Worm (Caenorhabditis elegans) whole organism, midembryonic: Measurements from ENCODE around the gene snb-6.

ENCODE experiments used
- T22C8.4 ChIP-seq: fragments of 200-800 bp; sonication (Bioruptor generic); IDR thresholded peaks from 2 replicates; pipeline ENCODE4 v1.3.6; 2022; ENCODE audit warnings: missing genetic modification characterization, missing compliant biosample characterization
- cog-1 ChIP-seq: sonication (generic microtip); optimal IDR thresholded peaks from 2 replicates; lab custom pipeline; 2016; ENCODE audit warnings: missing genetic modification characterization, missing compliant biosample characterization
- flt-1 ChIP-seq: fragments of 200-800 bp; sonication (Bioruptor generic); IDR thresholded peaks from 2 replicates; pipeline ENCODE4 v1.3.6; 2022; ENCODE audit warnings: missing genetic modification characterization, missing compliant biosample characterization
- klf-2 ChIP-seq: fragments of 200-800 bp; sonication (Bioruptor generic); conservative IDR thresholded peaks from 2 replicates; pipeline ENCODE4 v1.3.6; 2022; ENCODE audit warnings: missing genetic modification reagents, missing genetic modification characterization, missing compliant biosample characterization
- med-1 ChIP-seq: sonication (generic microtip); optimal IDR thresholded peaks from 2 replicates; lab custom pipeline; 2017; ENCODE audit warnings: missing genetic modification characterization, mild to moderate bottlenecking, missing compliant biosample characterization, antibody characterized with exemption, missing genetic modification reagents; ENCODE audit not compliant: insufficient read depth
- ref-1 ChIP-seq: fragments of 200-800 bp; sonication (Bioruptor generic); conservative IDR thresholded peaks from 2 replicates; pipeline ENCODE4 v1.3.6; 2022; ENCODE audit warnings: missing genetic modification reagents, missing genetic modification characterization, missing compliant biosample characterization
- tab-1 ChIP-seq: fragments of 200-800 bp; sonication (Bioruptor generic); IDR thresholded peaks from 2 replicates; pipeline ENCODE4 v1.3.6; 2022; ENCODE audit warnings: missing genetic modification characterization, missing compliant biosample characterization
- ztf-23 ChIP-seq: fragments of 200-800 bp; sonication (Bioruptor generic); IDR thresholded peaks from 2 replicates; pipeline ENCODE4 v1.3.6; 2022; ENCODE audit warnings: missing genetic modification reagents, missing genetic modification characterization, missing compliant biosample characterization
- ztf-29 ChIP-seq: fragments of 200-800 bp; sonication (Bioruptor generic); IDR thresholded peaks from 2 replicates; pipeline ENCODE4 v1.3.6; 2022; ENCODE audit warnings: missing genetic modification reagents, missing genetic modification characterization, missing compliant biosample characterization

Gene snb-6

DNA sequence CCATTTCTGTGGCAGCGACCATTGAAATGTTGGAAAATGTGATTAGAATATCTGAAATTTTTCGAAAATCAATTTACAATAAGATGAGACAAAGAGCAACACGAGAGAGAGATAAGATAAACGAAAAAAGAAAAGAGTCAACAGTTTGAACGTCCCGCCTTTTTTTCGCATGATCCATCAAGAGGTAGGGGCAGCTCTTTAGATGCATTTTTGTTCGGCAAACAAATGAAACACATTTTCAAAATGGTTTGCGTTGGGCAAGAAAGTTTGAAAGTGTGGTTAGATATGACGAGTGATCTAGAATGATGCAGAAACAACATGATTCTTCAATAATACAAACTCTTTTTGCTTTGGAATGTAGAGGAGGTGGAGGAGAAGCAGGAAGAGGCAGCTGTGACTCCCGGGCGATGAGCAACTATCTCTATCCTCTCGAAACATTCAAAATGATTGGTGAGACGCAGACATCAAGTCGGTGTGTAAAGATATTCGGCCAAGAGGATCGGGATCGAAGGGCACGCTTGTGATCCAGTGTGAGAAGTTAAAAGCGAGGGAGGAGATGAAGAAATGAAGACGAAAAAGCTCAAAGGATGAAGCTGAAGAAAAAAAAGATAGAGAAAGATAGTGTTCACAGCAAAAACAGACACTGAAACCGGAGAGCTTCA lies 14.9 kb downstream of the snb-6 start, which contains the start of gene F46C5.6:
Gene F46C5.6 (minus strand): TSS at position 51 of the 662 bp plus-strand sequence.
- TF ChIP-seq cog-1 (tag; lab: Kevin White, UChicago) = no peak
- TF ChIP-seq klf-2 = no peak
- TF ChIP-seq ztf-29 (GFP tag; lab: Robert Waterston, UW) = no peak
- no peak for TF ChIP-seq flt-1 (GFP tag; lab: Robert Waterston, UW)
- TF ChIP-seq ref-1 (GFP tag; lab: Robert Waterston, UW) = no peak
- no peak for TF ChIP-seq T22C8.4 (GFP tag; lab: Robert Waterston, UW)
- no peak for TF ChIP-seq tab-1 (GFP tag; lab: Robert Waterston, UW)
- no peak for TF ChIP-seq med-1 (GFP tag; lab: Kevin White, UChicago)
- no peak for TF ChIP-seq ztf-23 (GFP tag; lab: Robert Waterston, UW)

DNA sequence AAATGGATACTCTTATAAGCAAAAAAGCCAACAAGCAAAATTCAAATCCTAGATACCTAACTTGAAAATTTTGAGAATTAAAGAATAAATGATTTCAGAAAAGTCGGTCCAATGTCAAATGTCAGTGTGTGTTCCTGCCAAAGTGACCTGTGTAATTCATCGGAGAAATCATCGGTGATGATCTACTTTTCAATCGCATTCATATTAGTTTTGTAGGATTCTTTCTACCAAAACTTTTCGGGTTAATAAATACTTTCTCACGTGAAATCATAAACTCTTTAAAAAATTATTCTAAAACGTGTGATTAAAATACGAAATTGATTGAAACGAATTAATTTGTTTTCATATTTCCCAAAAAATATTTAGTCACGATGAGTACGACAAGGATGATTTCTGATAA lies 20.5 kb downstream of the snb-6 start, which contains the start of gene F46C5.7:
Gene F46C5.7 (plus strand): TSS at position 301 of the 400 bp plus-strand sequence.
- no peak for TF ChIP-seq klf-2

DNA sequence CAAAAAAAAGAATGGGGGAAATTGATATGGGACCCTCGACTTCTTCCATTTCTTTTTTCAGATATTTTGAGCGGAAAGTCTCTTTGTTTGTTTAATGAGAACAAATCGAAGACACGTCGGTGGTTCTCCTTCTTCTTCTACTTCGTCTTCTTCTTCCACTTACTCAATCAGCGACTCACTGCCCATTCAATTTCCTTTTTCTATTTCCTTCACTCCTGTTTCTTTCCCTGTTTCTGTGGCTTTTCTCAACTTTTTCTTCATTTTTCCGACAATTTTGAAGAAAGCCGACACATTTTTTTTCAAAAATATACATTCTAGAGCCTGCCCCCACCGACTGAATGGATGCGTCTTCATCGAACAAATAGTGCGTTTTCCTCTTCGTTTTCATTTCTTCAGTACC lies 23.6 kb downstream of the snb-6 start, which contains the start of gene F46C5.4:
Gene F46C5.4 (plus strand): TSS at position 222 of the 400 bp plus-strand sequence.
- TF ChIP-seq cog-1 (tag; lab: Kevin White, UChicago) (no peak), med-1 (GFP tag; lab: Kevin White, UChicago) (no peak), klf-2 (no peak), ztf-29 (GFP tag; lab: Robert Waterston, UW) (no peak), ref-1 (GFP tag; lab: Robert Waterston, UW) (no peak), T22C8.4 (GFP tag; lab: Robert Waterston, UW) (no peak), tab-1 (GFP tag; lab: Robert Waterston, UW) (no peak), ztf-23 (GFP tag; lab: Robert Waterston, UW) (no peak), flt-1 (GFP tag; lab: Robert Waterston, UW) (no peak)

DNA sequence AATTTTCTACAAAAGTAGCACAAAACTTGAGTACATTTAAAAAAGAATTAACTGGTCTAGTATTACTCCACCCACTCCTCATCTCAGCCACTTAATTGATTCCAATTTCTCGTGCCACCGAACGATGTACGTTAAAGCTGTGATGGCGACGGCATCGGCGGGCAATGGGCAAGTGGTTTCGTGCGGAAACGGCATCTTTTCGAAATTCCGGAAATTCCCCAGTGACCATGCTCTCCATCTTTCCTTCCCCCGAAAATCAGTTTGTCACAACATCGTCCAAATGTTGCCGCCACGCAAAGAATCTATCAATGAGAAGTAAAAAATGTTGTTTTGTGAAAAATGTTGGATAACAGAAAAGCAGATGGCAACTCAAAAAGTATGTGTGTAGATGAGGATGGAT lies 26.6 kb downstream of the snb-6 start:
- no peak for TF ChIP-seq flt-1 (GFP tag; lab: Robert Waterston, UW)
- no peak for TF ChIP-seq ztf-23 (GFP tag; lab: Robert Waterston, UW)
- no peak for TF ChIP-seq tab-1 (GFP tag; lab: Robert Waterston, UW)
- no peak for TF ChIP-seq ref-1 (GFP tag; lab: Robert Waterston, UW)
- TF ChIP-seq cog-1 (tag; lab: Kevin White, UChicago) = no peak
- no peak for TF ChIP-seq ztf-29 (GFP tag; lab: Robert Waterston, UW)

DNA sequence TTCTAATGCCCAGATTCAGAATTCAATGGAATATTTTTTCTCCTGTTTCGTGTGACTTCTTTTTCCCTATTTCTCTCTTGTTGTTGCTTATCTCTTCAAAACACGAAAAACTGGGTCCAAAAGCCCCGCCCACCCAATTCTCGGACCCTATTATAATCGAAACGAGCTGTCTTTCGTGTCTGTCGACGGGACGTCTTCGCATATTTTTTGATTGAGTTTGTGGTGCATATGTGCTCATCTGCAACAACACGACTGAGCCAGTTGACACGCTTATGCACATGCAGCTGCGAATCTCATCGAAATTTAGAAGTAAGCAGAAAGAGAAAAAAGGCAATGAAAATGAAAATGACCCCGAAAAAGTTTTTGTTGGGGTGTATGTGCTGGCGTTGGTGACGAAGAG lies 28.6 kb downstream of the snb-6 start:
- no peak for TF ChIP-seq T22C8.4 (GFP tag; lab: Robert Waterston, UW)
- TF ChIP-seq cog-1 (tag; lab: Kevin White, UChicago) = no peak
- TF ChIP-seq med-1 (GFP tag; lab: Kevin White, UChicago) = no peak
- no peak for TF ChIP-seq ref-1 (GFP tag; lab: Robert Waterston, UW)
- TF ChIP-seq ztf-29 (GFP tag; lab: Robert Waterston, UW) = no peak
- TF ChIP-seq ztf-23 (GFP tag; lab: Robert Waterston, UW) = no peak
- no peak for TF ChIP-seq tab-1 (GFP tag; lab: Robert Waterston, UW)
- no peak for TF ChIP-seq klf-2
- TF ChIP-seq flt-1 (GFP tag; lab: Robert Waterston, UW) = no peak

DNA sequence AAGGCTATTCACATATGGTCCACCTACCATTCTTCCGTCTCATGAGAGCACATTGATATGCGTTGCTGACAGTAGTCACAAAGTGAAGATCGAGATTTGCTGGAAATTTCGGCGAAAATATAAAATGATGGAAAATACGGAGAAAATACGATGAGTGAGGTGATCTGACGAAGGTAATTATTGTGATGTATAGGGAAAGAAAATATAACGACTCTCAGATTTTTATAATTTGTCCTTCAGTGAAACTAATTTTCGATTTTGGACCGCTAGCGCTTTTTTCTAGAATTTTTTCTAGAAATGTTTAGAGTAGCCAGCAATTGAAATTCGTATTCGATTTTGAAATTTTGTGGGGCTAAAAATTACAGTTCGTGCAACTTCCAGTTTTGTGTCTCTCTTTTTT lies 30.3 kb downstream of the snb-6 start, which contains the start of gene F46C5.2:
Gene F46C5.2 (minus strand): TSS at position 101 of the 400 bp plus-strand sequence.
- TF ChIP-seq ref-1 (GFP tag; lab: Robert Waterston, UW) = no peak

DNA sequence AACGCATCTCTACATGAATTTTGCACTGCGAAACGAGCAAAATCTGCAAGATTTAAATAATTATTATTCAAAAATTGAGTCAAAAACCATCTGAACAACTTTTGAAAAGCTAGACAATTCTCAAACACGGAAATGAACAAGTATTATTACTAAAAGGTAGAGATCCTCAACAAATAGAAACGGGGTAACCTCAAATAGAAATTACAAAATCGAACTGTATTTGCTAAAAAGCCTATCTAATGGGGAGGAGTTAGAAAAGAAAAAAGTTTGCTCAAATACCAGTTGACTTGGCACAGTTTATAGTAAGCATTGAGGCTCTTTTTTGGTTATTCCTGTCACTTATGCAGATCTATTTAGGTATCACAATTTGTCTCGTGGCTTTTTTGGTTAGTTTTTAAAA lies 33.7 kb downstream of the snb-6 start, which contains the start of gene nas-25:
Gene nas-25 (plus strand): TSS at position 301 of the 400 bp plus-strand sequence.
- TF ChIP-seq flt-1 (GFP tag; lab: Robert Waterston, UW) (no peak), tab-1 (GFP tag; lab: Robert Waterston, UW) (no peak), ref-1 (GFP tag; lab: Robert Waterston, UW) (no peak), klf-2 (no peak), ztf-23 (GFP tag; lab: Robert Waterston, UW) (no peak), ztf-29 (GFP tag; lab: Robert Waterston, UW) (no peak), med-1 (GFP tag; lab: Kevin White, UChicago) (no peak), cog-1 (tag; lab: Kevin White, UChicago) (no peak), T22C8.4 (GFP tag; lab: Robert Waterston, UW) (no peak)

DNA sequence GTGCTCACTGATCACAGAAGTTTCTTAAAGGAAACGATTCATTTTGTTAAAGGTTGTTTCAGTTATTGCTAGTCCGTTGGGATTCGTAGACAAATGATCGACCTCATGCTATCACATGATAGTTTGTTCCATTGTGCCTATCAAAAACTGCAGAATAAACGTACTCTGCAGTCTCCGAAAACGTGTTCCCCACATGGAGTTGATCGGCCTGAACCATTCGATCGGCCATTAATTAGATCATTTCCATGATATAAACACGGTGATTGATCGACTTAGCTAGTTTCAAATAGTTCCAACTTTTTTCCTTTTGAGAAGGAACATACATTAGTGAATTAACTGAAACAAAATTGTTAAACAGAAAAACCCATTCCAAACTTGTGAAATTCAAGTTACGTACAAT lies 36.8 kb downstream of the snb-6 start:
- TF ChIP-seq cog-1 (tag; lab: Kevin White, UChicago) = no peak
- TF ChIP-seq ztf-29 (GFP tag; lab: Robert Waterston, UW) = no peak
- no peak for TF ChIP-seq ref-1 (GFP tag; lab: Robert Waterston, UW)
- no peak for TF ChIP-seq T22C8.4 (GFP tag; lab: Robert Waterston, UW)
- TF ChIP-seq flt-1 (GFP tag; lab: Robert Waterston, UW) = no peak
- no peak for TF ChIP-seq ztf-23 (GFP tag; lab: Robert Waterston, UW)
- no peak for TF ChIP-seq tab-1 (GFP tag; lab: Robert Waterston, UW)
- no peak for TF ChIP-seq med-1 (GFP tag; lab: Kevin White, UChicago)
- no peak for TF ChIP-seq klf-2

DNA sequence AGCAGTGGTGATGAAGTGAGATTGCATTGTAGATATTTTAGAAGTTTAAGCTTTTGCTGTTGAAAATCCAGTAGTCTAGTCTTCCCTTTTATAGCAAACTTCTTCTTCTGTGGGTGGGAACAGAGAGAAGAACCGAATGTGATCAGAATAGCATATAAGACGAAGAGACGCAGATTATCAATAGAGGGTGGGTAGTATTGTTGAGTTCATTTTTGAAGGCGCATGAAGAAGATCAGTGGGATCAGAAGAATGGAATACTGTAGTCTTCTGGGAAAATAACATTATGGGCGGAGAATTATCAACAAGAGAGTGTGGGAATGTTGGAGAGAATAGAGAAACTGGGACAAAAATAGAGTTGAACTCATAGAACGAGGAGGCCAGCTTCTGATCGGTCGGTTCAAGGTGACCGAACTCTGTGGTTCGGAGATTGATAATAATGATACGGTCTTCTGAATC lies 38.3 kb downstream of the snb-6 start, which contains the start of gene F46C5.1:
Gene F46C5.1 (minus strand): TSS at position 51 of the 456 bp plus-strand sequence.
- no peak for TF ChIP-seq tab-1 (GFP tag; lab: Robert Waterston, UW)
- TF ChIP-seq ref-1 (GFP tag; lab: Robert Waterston, UW) = no peak
- TF ChIP-seq cog-1 (tag; lab: Kevin White, UChicago) = no peak
- TF ChIP-seq klf-2 = no peak
- no peak for TF ChIP-seq flt-1 (GFP tag; lab: Robert Waterston, UW)
